Worm (Caenorhabditis elegans) whole organism, L2 larva: Measurements from ENCODE around the gene srb-11.

Source experiments
- C34F6.9 ChIP-seq: fragments of 150-350 bp; optimal IDR thresholded peaks from 2 replicates; lab custom pipeline; 2014; ENCODE audit warnings: missing biosample characterization, missing genetic modification characterization
- F13H6.1 ChIP-seq: sonication (generic microtip); optimal IDR thresholded peaks from 2 replicates; lab custom pipeline; 2016; ENCODE audit warnings: missing genetic modification characterization, missing compliant biosample characterization
- R02D3.7 ChIP-seq: fragments of 150-350 bp; optimal IDR thresholded peaks from 2 replicates; lab custom pipeline; 2014; ENCODE audit warnings: missing biosample characterization, missing genetic modification characterization
- Y55F3AM.14 ChIP-seq: fragments of 200-800 bp; sonication (Bioruptor generic); optimal IDR thresholded peaks from 2 replicates; lab custom pipeline; 2018; ENCODE audit warnings: mild to moderate bottlenecking, missing genetic modification characterization, missing compliant biosample characterization
- ZK546.5 ChIP-seq: sonication (generic microtip); optimal IDR thresholded peaks from 2 replicates; lab custom pipeline; 2017; ENCODE audit warnings: missing biosample characterization, missing genetic modification characterization
- alr-1 ChIP-seq: fragments of 150-350 bp; optimal IDR thresholded peaks from 2 replicates; lab custom pipeline; 2014; ENCODE audit warnings: missing biosample characterization, missing genetic modification characterization
- aly-2 ChIP-seq: fragments of 150-350 bp; optimal IDR thresholded peaks from 2 replicates; lab custom pipeline; 2014; ENCODE audit warnings: missing biosample characterization, missing genetic modification characterization
- ama-1 ChIP-seq: fragments of 150-350 bp; optimal IDR thresholded peaks from 2 replicates; lab custom pipeline; 2018; ENCODE audit warnings: inconsistent platforms
- blmp-1 ChIP-seq: sonication (generic microtip); optimal IDR thresholded peaks from 2 replicates; lab custom pipeline; 2017; ENCODE audit warnings: missing genetic modification characterization, mild to moderate bottlenecking, missing compliant biosample characterization, antibody characterized with exemption, moderate library complexity; ENCODE audit not compliant: insufficient read depth
- ceh-16 ChIP-seq: fragments of 150-350 bp; optimal IDR thresholded peaks from 2 replicates; lab custom pipeline; 2014; ENCODE audit warnings: missing biosample characterization, missing genetic modification characterization
- ceh-82 ChIP-seq: fragments of 150-350 bp; optimal IDR thresholded peaks from 2 replicates; lab custom pipeline; 2014; ENCODE audit warnings: missing biosample characterization, missing genetic modification characterization
- crh-2 ChIP-seq: sonication (generic microtip); optimal IDR thresholded peaks from 2 replicates; lab custom pipeline; 2017; ENCODE audit warnings: missing biosample characterization, missing genetic modification characterization
- elt-1 ChIP-seq: fragments of 150-350 bp; optimal IDR thresholded peaks from 2 replicates; lab custom pipeline; 2014; ENCODE audit warnings: missing biosample characterization, missing genetic modification characterization
- elt-3 ChIP-seq: sonication (generic microtip); optimal IDR thresholded peaks from 2 replicates; lab custom pipeline; 2017; ENCODE audit warnings: missing biosample characterization, missing genetic modification characterization
- fos-1 ChIP-seq: fragments of 150-350 bp; optimal IDR thresholded peaks from 2 replicates; lab custom pipeline; 2014; ENCODE audit warnings: missing biosample characterization, missing genetic modification characterization
- gmeb-1 ChIP-seq: fragments of 150-350 bp; optimal IDR thresholded peaks from 2 replicates; lab custom pipeline; 2014; ENCODE audit warnings: missing biosample characterization, missing genetic modification characterization
- lin-11 ChIP-seq: fragments of 150-350 bp; sonication (generic microtip); optimal IDR thresholded peaks from 2 replicates; lab custom pipeline; 2014; ENCODE audit warnings: missing biosample characterization, missing genetic modification characterization, inconsistent platforms, mixed read lengths
- lin-13 ChIP-seq: fragments of 150-350 bp; optimal IDR thresholded peaks from 2 replicates; lab custom pipeline; 2014; ENCODE audit warnings: missing biosample characterization, missing genetic modification reagents, missing genetic modification characterization
- lin-39 ChIP-seq: fragments of 150-350 bp; optimal IDR thresholded peaks from 2 replicates; lab custom pipeline; 2014; ENCODE audit warnings: missing biosample characterization, missing genetic modification reagents, missing genetic modification characterization
- lsy-2 ChIP-seq, 2 experiments: fragments of 150-350 bp in 1 of 2; sonication (generic microtip) in 1 of 2; optimal IDR thresholded peaks; 2 replicates each; lab custom pipeline; 2014 to 2017; ENCODE audit warnings: missing biosample characterization in 2 of 2, missing genetic modification characterization in 2 of 2
- mab-5 ChIP-seq: fragments of 150-350 bp; optimal IDR thresholded peaks from 2 replicates; lab custom pipeline; 2014; ENCODE audit warnings: missing biosample characterization, missing genetic modification characterization
- mbf-1 ChIP-seq: sonication (generic microtip); optimal IDR thresholded peaks from 2 replicates; lab custom pipeline; 2017; ENCODE audit warnings: missing biosample characterization, missing genetic modification characterization
- mdl-1 ChIP-seq, 2 experiments: fragments of 150-350 bp in 1 of 2; sonication (generic microtip) in 1 of 2; optimal IDR thresholded peaks; 2 replicates each; lab custom pipeline; 2017; ENCODE audit warnings: missing biosample characterization in 2 of 2, missing genetic modification characterization in 2 of 2
- nhr-11 ChIP-seq: fragments of 150-350 bp; optimal IDR thresholded peaks from 2 replicates; lab custom pipeline; 2014; ENCODE audit warnings: missing biosample characterization, missing genetic modification characterization
- nhr-12 ChIP-seq: fragments of 150-350 bp; optimal IDR thresholded peaks from 2 replicates; lab custom pipeline; 2014; ENCODE audit warnings: missing biosample characterization, missing genetic modification characterization
- nhr-129 ChIP-seq: fragments of 150-350 bp; optimal IDR thresholded peaks from 2 replicates; lab custom pipeline; 2014; ENCODE audit warnings: missing biosample characterization, missing genetic modification characterization
- nhr-21 ChIP-seq: fragments of 150-350 bp; optimal IDR thresholded peaks from 2 replicates; lab custom pipeline; 2014; ENCODE audit warnings: missing biosample characterization, missing genetic modification characterization
- nhr-237 ChIP-seq: fragments of 150-350 bp; optimal IDR thresholded peaks from 2 replicates; lab custom pipeline; 2014; ENCODE audit warnings: missing biosample characterization, missing genetic modification characterization
- nhr-25 ChIP-seq: fragments of 150-350 bp; sonication (generic microtip); optimal IDR thresholded peaks from 3 replicates; lab custom pipeline; 2014; ENCODE audit warnings: missing biosample characterization, missing genetic modification characterization
- nhr-6 ChIP-seq: fragments of 150-350 bp; optimal IDR thresholded peaks from 2 replicates; lab custom pipeline; 2014; ENCODE audit warnings: missing biosample characterization, missing genetic modification characterization
- nhr-77 ChIP-seq: fragments of 150-350 bp; optimal IDR thresholded peaks from 2 replicates; lab custom pipeline; 2014; ENCODE audit warnings: missing biosample characterization, missing genetic modification characterization
- peb-1 ChIP-seq: fragments of 150-350 bp; optimal IDR thresholded peaks from 2 replicates; lab custom pipeline; 2014; ENCODE audit warnings: missing biosample characterization, missing genetic modification characterization
- sem-4 ChIP-seq: fragments of 150-350 bp; optimal IDR thresholded peaks from 2 replicates; lab custom pipeline; 2014; ENCODE audit warnings: missing biosample characterization, missing genetic modification reagents, missing genetic modification characterization
- sma-3 ChIP-seq: sonication (generic microtip); optimal IDR thresholded peaks from 2 replicates; lab custom pipeline; 2016; ENCODE audit warnings: missing genetic modification reagents, missing genetic modification characterization, missing compliant biosample characterization
- sma-9 ChIP-seq, 2 experiments: fragments of 150-350 bp in 1 of 2; sonication (generic microtip) in 1 of 2; optimal IDR thresholded peaks; 2 replicates each; lab custom pipeline; 2014 to 2016; ENCODE audit warnings: missing genetic modification characterization in 2 of 2, mild to moderate bottlenecking in 1 of 2, missing biosample characterization in 1 of 2, missing compliant biosample characterization in 1 of 2, missing genetic modification reagents in 1 of 2, moderate library complexity in 1 of 2
- snpc-4 ChIP-seq: fragments of 150-350 bp; optimal IDR thresholded peaks from 2 replicates; lab custom pipeline; 2014; ENCODE audit warnings: missing biosample characterization, missing genetic modification characterization
- unc-55 ChIP-seq: fragments of 150-350 bp; sonication (generic microtip); optimal IDR thresholded peaks from 3 replicates; lab custom pipeline; 2014; ENCODE audit warnings: missing biosample characterization, missing genetic modification reagents, missing genetic modification characterization
- unc-62 ChIP-seq: fragments of 150-350 bp; optimal IDR thresholded peaks from 2 replicates; lab custom pipeline; 2014; ENCODE audit warnings: missing biosample characterization, missing genetic modification reagents, missing genetic modification characterization
- zag-1 ChIP-seq: fragments of 150-350 bp; optimal IDR thresholded peaks from 2 replicates; lab custom pipeline; 2014; ENCODE audit warnings: missing biosample characterization, missing genetic modification characterization
- ztf-1 ChIP-seq: fragments of 200-800 bp; sonication (Bioruptor generic); conservative IDR thresholded peaks from 2 replicates; pipeline ENCODE4 v1.3.6; 2022; ENCODE audit warnings: missing genetic modification characterization, missing compliant biosample characterization
- ztf-11 ChIP-seq: sonication (generic microtip); optimal IDR thresholded peaks from 2 replicates; lab custom pipeline; 2017; ENCODE audit warnings: missing biosample characterization, missing genetic modification characterization
- ztf-4 ChIP-seq: fragments of 150-350 bp; optimal IDR thresholded peaks from 2 replicates; lab custom pipeline; 2014; ENCODE audit warnings: missing biosample characterization, missing genetic modification characterization

The srb-11 gene

ce11 chrIII:6447521-6447920, 45.2 kb downstream of the srb-11 start:
- TF ChIP-seq mdl-1 (tag; optimal IDR thresholded peaks at IDR 0.05; lab: Kevin White, UChicago) (peak; percentile 49 to 65), ztf-11 (tag; lab: Kevin White, UChicago) (no peak), blmp-1 (tag; lab: Kevin White, UChicago) (peak; percentile 48), nhr-11 (tag; lab: Kevin White, UChicago) (no peak), lin-39 (tag; lab: Kevin White, UChicago) (no peak), aly-2 (no peak), ama-1 (lab: Kevin White, UChicago) (no peak), R02D3.7 (tag; lab: Kevin White, UChicago) (no peak), F13H6.1 (tag; lab: Kevin White, UChicago) (peak; percentile 55), Y55F3AM.14 (GFP tag; lab: Kevin White, UChicago) (no peak), ztf-1 (no peak), nhr-129 (tag; lab: Kevin White, UChicago) (peak; percentile 71), C34F6.9 (peak; percentile 43), mbf-1 (tag; lab: Kevin White, UChicago) (no peak), alr-1 (tag; lab: Kevin White, UChicago) (no peak), sma-9 (GFP tag; optimal IDR thresholded peaks at IDR 0.05; lab: Kevin White, UChicago) (peak; percentile 76), sma-9 (tag; optimal IDR thresholded peaks at IDR 0.05; lab: Kevin White, UChicago) (no peak), lin-13 (GFP tag; lab: Kevin White, UChicago) (peak; percentile 22), elt-1 (tag; lab: Kevin White, UChicago) (no peak), nhr-21 (tag; lab: Kevin White, UChicago) (peak; percentile 76), gmeb-1 (peak; percentile 41), ztf-4 (tag; lab: Kevin White, UChicago) (no peak), nhr-12 (tag; lab: Kevin White, UChicago) (no peak), lsy-2 (tag; optimal IDR thresholded peaks at IDR 0.05; lab: Kevin White, UChicago) (peak in 1 of 2 experiments; percentile 67), unc-62 (GFP tag; lab: Kevin White, UChicago) (peak; percentile 3), elt-3 (tag; lab: Kevin White, UChicago) (no peak), fos-1 (tag; lab: Kevin White, UChicago) (peak; percentile 71), nhr-237 (tag; lab: Kevin White, UChicago) (no peak), zag-1 (tag; lab: Kevin White, UChicago) (no peak), nhr-25 (tag; lab: Kevin White, UChicago) (peak; percentile 73), crh-2 (tag; lab: Kevin White, UChicago) (peak; percentile 84), sem-4 (tag; lab: Kevin White, UChicago) (no peak), sma-3 (peak; percentile 75), ceh-16 (tag; lab: Kevin White, UChicago) (no peak)
- TF ChIP-seq, all 48 proteins: peak for 15

ce11 chrIII:6446807-6447206, 45.9 kb downstream of the srb-11 start, which contains the start of gene let-721:
Gene let-721, minus strand, starts transcription at chrIII:6446907.
- TF ChIP-seq nhr-129 (tag; lab: Kevin White, UChicago), result no peak
- no peak for TF ChIP-seq ztf-11 (tag; lab: Kevin White, UChicago)
- TF ChIP-seq lin-13 (GFP tag; lab: Kevin White, UChicago), result no peak
- no peak for TF ChIP-seq ZK546.5 (tag; lab: Kevin White, UChicago)
- TF ChIP-seq ztf-4 (tag; lab: Kevin White, UChicago), result no peak
- TF ChIP-seq nhr-6, result no peak
- no peak for TF ChIP-seq mdl-1 (tag; optimal IDR thresholded peaks at IDR 0.05; lab: Kevin White, UChicago)
- no peak for TF ChIP-seq snpc-4 (tag; lab: Kevin White, UChicago)
- TF ChIP-seq alr-1 (tag; lab: Kevin White, UChicago), result no peak
- no peak for TF ChIP-seq gmeb-1
- TF ChIP-seq peb-1 (tag; lab: Kevin White, UChicago), result no peak
- no peak for TF ChIP-seq nhr-77
- TF ChIP-seq ceh-82 (tag; lab: Kevin White, UChicago), result no peak
- TF ChIP-seq mbf-1 (tag; lab: Kevin White, UChicago), result no peak
- no peak for TF ChIP-seq unc-55 (GFP tag; lab: Kevin White, UChicago)
- no peak for TF ChIP-seq fos-1 (tag; lab: Kevin White, UChicago)
- TF ChIP-seq mab-5 (tag; lab: Kevin White, UChicago), result no peak
- no peak for TF ChIP-seq lin-11 (tag; lab: Kevin White, UChicago)
- TF ChIP-seq nhr-25 (tag; lab: Kevin White, UChicago), result no peak
